Worm (Caenorhabditis elegans) whole organism, L1 larva: ENCODE measurements around the gene srr-3.

Source experiments
- ceh-82 ChIP-seq, 3 experiments: fragments of 150-350 bp in 1 of 3; sonication (generic microtip) in 2 of 3; optimal IDR thresholded peaks; 2 replicates each; lab custom pipeline; 2014 to 2017; ENCODE audit warnings: missing biosample characterization in 3 of 3, missing genetic modification characterization in 3 of 3
- elt-3 ChIP-seq, 6 experiments: fragments of 150-350 bp in 1 of 6; sonication (generic microtip); optimal IDR thresholded peaks; 2 replicates each; lab custom pipeline; 2017 to 2018; ENCODE audit warnings: missing biosample characterization in 6 of 6, missing genetic modification characterization in 6 of 6, inconsistent platforms in 1 of 6
- lin-13 ChIP-seq: fragments of 150-350 bp; optimal IDR thresholded peaks from 2 replicates; lab custom pipeline; 2014; ENCODE audit warnings: missing biosample characterization, missing genetic modification reagents, missing genetic modification characterization
- lir-3 ChIP-seq: sonication (generic microtip); optimal IDR thresholded peaks from 2 replicates; lab custom pipeline; 2016; ENCODE audit warnings: mild to moderate bottlenecking, missing genetic modification characterization, moderate library complexity, missing compliant biosample characterization; ENCODE audit not compliant: poor library complexity
- mef-2 ChIP-seq: fragments of 150-350 bp; optimal IDR thresholded peaks from 2 replicates; lab custom pipeline; 2014; ENCODE audit warnings: missing biosample characterization, missing genetic modification characterization
- nhr-11 ChIP-seq: fragments of 150-350 bp; optimal IDR thresholded peaks from 2 replicates; lab custom pipeline; 2014; ENCODE audit warnings: missing biosample characterization, missing genetic modification characterization
- nhr-76 ChIP-seq: sonication (generic microtip); optimal IDR thresholded peaks from 2 replicates; lab custom pipeline; 2017; ENCODE audit warnings: missing biosample characterization, missing genetic modification characterization
- nhr-77 ChIP-seq: fragments of 150-350 bp; optimal IDR thresholded peaks from 2 replicates; lab custom pipeline; 2014; ENCODE audit warnings: missing biosample characterization, missing genetic modification characterization
- unc-130 ChIP-seq: fragments of 150-350 bp; optimal IDR thresholded peaks from 2 replicates; lab custom pipeline; 2017; ENCODE audit warnings: missing biosample characterization, missing genetic modification characterization, inconsistent platforms

DNA sequence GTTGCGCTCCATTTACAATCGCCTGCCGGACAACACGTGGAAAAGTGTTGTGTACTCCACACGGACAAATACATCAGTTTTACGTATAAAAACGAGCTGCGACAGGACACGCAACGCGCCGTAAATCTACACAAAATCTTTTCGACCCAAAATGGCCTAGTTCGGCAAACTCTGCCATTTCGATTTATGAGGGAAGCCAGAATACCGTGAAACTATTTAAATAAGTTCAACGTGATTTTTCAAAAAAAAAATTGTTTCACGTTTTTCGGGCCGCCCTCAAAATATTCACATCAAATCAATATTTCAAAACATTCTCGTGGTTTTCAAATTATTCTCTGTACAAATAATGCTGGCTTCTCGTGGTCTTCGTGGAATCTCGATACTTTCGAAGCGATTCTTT is 18.3 kb upstream of the srr-3 start, which contains the start of gene F36D3.8:
- TF ChIP-seq nhr-11 (tag; lab: Kevin White, UChicago) (no peak), lir-3 (no peak), unc-130 (no peak), nhr-77 (tag; lab: Kevin White, UChicago) (no peak), lin-13 (GFP tag; lab: Kevin White, UChicago) (no peak), nhr-76 (tag; lab: Kevin White, UChicago) (no peak), elt-3 (tag; optimal IDR thresholded peaks at IDR 0.05; lab: Kevin White, UChicago) (no peak), mef-2 (tag; lab: Kevin White, UChicago) (no peak), ceh-82 (tag; optimal IDR thresholded peaks at IDR 0.05; lab: Kevin White, UChicago) (no peak)
